Worm (Caenorhabditis elegans) whole organism, early embryonic: ENCODE data around the gene F40G9.19.

Experiments used
- B0310.2 ChIP-seq: sonication (generic microtip); optimal IDR thresholded peaks from 2 replicates; lab custom pipeline; 2016; ENCODE audit warnings: mild to moderate bottlenecking, missing genetic modification characterization, missing compliant biosample characterization
- aly-1 ChIP-seq: sonication (generic microtip); optimal IDR thresholded peaks from 2 replicates; lab custom pipeline; 2016; ENCODE audit warnings: missing genetic modification characterization, missing compliant biosample characterization
- ama-1 ChIP-seq: fragments of 150-350 bp; optimal IDR thresholded peaks from 2 replicates; lab custom pipeline; 2014
- ceh-36 ChIP-seq: sonication (generic microtip); optimal IDR thresholded peaks from 2 replicates; lab custom pipeline; 2016; ENCODE audit warnings: missing genetic modification characterization, inconsistent platforms, missing compliant biosample characterization
- ets-7 ChIP-seq: sonication (generic microtip); optimal IDR thresholded peaks from 2 replicates; lab custom pipeline; 2016; ENCODE audit warnings: missing genotype, missing genetic modification characterization, missing compliant biosample characterization
- flt-1 ChIP-seq: fragments of 200-800 bp; sonication (Bioruptor generic); IDR thresholded peaks from 2 replicates; pipeline ENCODE4 v1.3.6; 2022; ENCODE audit warnings: missing genetic modification characterization, missing compliant biosample characterization
- hmbx-1 ChIP-seq: sonication (generic microtip); optimal IDR thresholded peaks from 2 replicates; lab custom pipeline; 2016; ENCODE audit warnings: mild to moderate bottlenecking, missing genetic modification characterization, missing compliant biosample characterization
- hnd-1 ChIP-seq: sonication (generic microtip); optimal IDR thresholded peaks from 2 replicates; lab custom pipeline; 2016; ENCODE audit warnings: missing genetic modification characterization, missing compliant biosample characterization
- sea-1 ChIP-seq: fragments of 200-800 bp; sonication (Bioruptor generic); conservative IDR thresholded peaks from 2 replicates; pipeline ENCODE4 v1.3.6; 2022; ENCODE audit warnings: missing genetic modification characterization, missing compliant biosample characterization
- tbx-37 ChIP-seq: fragments of 200-800 bp; sonication (Bioruptor generic); conservative IDR thresholded peaks from 2 replicates; pipeline ENCODE4 v1.3.6; 2022; ENCODE audit warnings: missing genetic modification reagents, missing genetic modification characterization, missing compliant biosample characterization
- tra-4 ChIP-seq: sonication (generic microtip); optimal IDR thresholded peaks from 2 replicates; lab custom pipeline; 2017; ENCODE audit warnings: missing genetic modification characterization, missing compliant biosample characterization

DNA sequence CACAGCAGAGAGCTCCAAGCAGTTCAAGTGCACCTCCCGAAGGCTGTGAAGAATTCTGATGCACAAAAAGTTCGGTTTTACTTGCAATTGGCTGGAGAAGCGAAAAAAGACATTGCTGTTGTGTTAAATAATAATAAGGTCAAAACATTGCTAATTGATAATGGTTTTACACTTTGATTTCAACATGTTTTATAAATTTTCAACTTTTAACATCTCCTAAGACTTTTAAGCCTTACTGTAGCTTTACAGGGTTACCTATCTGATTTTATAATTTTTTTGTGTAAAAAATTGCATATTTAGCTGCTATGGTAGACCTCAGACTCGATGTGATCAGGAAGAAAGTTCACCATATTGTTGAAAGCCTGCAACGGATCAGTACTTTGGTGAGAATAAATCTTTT is 39.4 kb upstream of the F40G9.19 start, which contains the start of gene pals-25:
- TF ChIP-seq ama-1 (lab: Kevin White, UChicago) (no peak), ets-7 (no peak), aly-1 (tag; lab: Kevin White, UChicago) (no peak), hmbx-1 (tag; lab: Kevin White, UChicago) (no peak), hnd-1 (tag; lab: Kevin White, UChicago) (no peak), B0310.2 (tag; lab: Kevin White, UChicago) (no peak), tra-4 (tag; lab: Kevin White, UChicago) (no peak), sea-1 (no peak), tbx-37 (GFP tag; lab: Robert Waterston, UW) (no peak), ceh-36 (tag; lab: Kevin White, UChicago) (no peak), flt-1 (GFP tag; lab: Robert Waterston, UW) (no peak)
